Worm (Caenorhabditis elegans) whole organism, L4 larva: Measurements from ENCODE around the gene ZK488.5.

Experiments
- F26F4.8 ChIP-seq: fragments of 200-800 bp; sonication (Bioruptor generic); conservative IDR thresholded peaks from 2 replicates; pipeline ENCODE4 v1.3.6; 2022; ENCODE audit warnings: missing genetic modification characterization, missing compliant biosample characterization
- Y5F2A.4 ChIP-seq: fragments of 200-800 bp; sonication (Bioruptor generic); optimal IDR thresholded peaks from 2 replicates; lab custom pipeline; 2018; ENCODE audit warnings: mild to moderate bottlenecking, missing genetic modification characterization, missing compliant biosample characterization
- fkh-10 ChIP-seq: fragments of 150-350 bp; optimal IDR thresholded peaks from 2 replicates; lab custom pipeline; 2014; ENCODE audit warnings: missing biosample characterization, missing genetic modification reagents, missing genetic modification characterization
- fos-1 ChIP-seq: fragments of 150-350 bp; optimal IDR thresholded peaks from 2 replicates; lab custom pipeline; 2014; ENCODE audit warnings: missing biosample characterization, missing genetic modification characterization
- hlh-30 ChIP-seq: sonication (generic microtip); optimal IDR thresholded peaks from 2 replicates; lab custom pipeline; 2017; ENCODE audit warnings: antibody characterized with exemption, mild to moderate bottlenecking, missing genetic modification characterization, missing compliant biosample characterization; ENCODE audit not compliant: insufficient read depth
- jun-1 ChIP-seq: fragments of 150-350 bp; optimal IDR thresholded peaks from 2 replicates; lab custom pipeline; 2014; ENCODE audit warnings: missing biosample characterization, missing genetic modification reagents, missing genetic modification characterization
- nhr-25 ChIP-seq: sonication (generic microtip); optimal IDR thresholded peaks from 2 replicates; lab custom pipeline; 2017; ENCODE audit warnings: missing genetic modification characterization, mild to moderate bottlenecking, missing compliant biosample characterization, antibody characterized with exemption, moderate library complexity, borderline replicate concordance; ENCODE audit not compliant: insufficient read depth
- nhr-77 ChIP-seq: fragments of 150-350 bp; optimal IDR thresholded peaks from 2 replicates; lab custom pipeline; 2014; ENCODE audit warnings: missing biosample characterization, missing genetic modification characterization
- zfp-3 ChIP-seq: fragments of 200-800 bp; sonication (Bioruptor generic); conservative IDR thresholded peaks from 2 replicates; pipeline ENCODE4 v1.3.6; 2022; ENCODE audit warnings: missing genetic modification reagents, missing genetic modification characterization, missing compliant biosample characterization

DNA sequence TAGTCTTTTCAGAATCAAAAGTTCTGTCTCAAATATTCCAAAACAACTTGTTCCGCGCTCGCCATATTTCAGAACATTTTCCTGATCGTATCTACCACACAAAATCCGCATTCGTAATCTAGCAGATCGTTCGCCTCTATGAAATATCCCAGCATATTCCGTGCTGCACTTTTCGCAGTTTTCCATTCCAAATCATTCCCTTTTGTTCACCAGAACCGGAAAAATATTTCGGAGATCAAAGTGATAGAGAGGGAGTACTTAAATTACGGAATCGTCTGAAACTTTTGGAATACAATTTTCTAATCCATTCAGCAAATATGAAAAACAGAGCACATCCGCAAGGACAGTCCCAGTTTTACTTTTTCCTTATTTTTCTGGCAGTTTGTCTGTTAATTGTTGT is 5.2 kb upstream of the ZK488.5 start, which contains the start of gene K06H6.1:
- TF ChIP-seq Y5F2A.4 (no peak), nhr-77 (tag; lab: Kevin White, UChicago) (no peak), hlh-30 (tag; lab: Kevin White, UChicago) (no peak), fos-1 (tag; lab: Kevin White, UChicago) (no peak), zfp-3 (no peak), F26F4.8 (GFP tag; lab: Robert Waterston, UW) (no peak), fkh-10 (GFP tag; lab: Kevin White, UChicago) (no peak), jun-1 (tag; lab: Kevin White, UChicago) (no peak), nhr-25 (tag; lab: Kevin White, UChicago) (no peak)
